Fruit fly (Drosophila melanogaster) whole organism, embryonic: ENCODE results near the gene CG6231.

Source experiments
- CG10147 ChIP-seq: fragments of 200-800 bp; sonication (Bioruptor generic); optimal IDR thresholded peaks from 2 replicates; lab custom pipeline; 2019; ENCODE audit warnings: missing biosample characterization, mild to moderate bottlenecking, missing genetic modification characterization, moderate library complexity
- CG10543 ChIP-seq: fragments of 200-800 bp; sonication (Bioruptor generic); optimal IDR thresholded peaks from 3 replicates; lab custom pipeline; 2017; ENCODE audit warnings: missing biosample characterization, mild to moderate bottlenecking, missing genetic modification characterization, moderate library complexity
- CG11085 ChIP-seq: fragments of 200-800 bp; sonication (Bioruptor generic); IDR thresholded peaks from 2 replicates; pipeline ENCODE4 v1.3.6; 2022; ENCODE audit warnings: missing biosample characterization, missing genetic modification characterization
- CG12769 ChIP-seq: fragments of 200-800 bp; sonication (Bioruptor generic); optimal IDR thresholded peaks from 2 replicates; lab custom pipeline; 2019; ENCODE audit warnings: missing biosample characterization, mild to moderate bottlenecking, missing genetic modification characterization, moderate library complexity
- CG13123 ChIP-seq: fragments of 200-800 bp; sonication (Bioruptor generic); optimal IDR thresholded peaks from 2 replicates; lab custom pipeline; 2016; ENCODE audit warnings: missing biosample characterization, missing genetic modification characterization
- CG13894 ChIP-seq: fragments of 200-800 bp; sonication (Bioruptor generic); optimal IDR thresholded peaks from 3 replicates; lab custom pipeline; 2018; ENCODE audit warnings: missing biosample characterization, mild to moderate bottlenecking, missing genetic modification characterization, moderate library complexity
- CG14710 ChIP-seq: fragments of 200-800 bp; sonication (Bioruptor generic); optimal IDR thresholded peaks from 3 replicates; lab custom pipeline; 2019; ENCODE audit warnings: missing biosample characterization, mild to moderate bottlenecking, missing genetic modification characterization, moderate library complexity
- CG16779 ChIP-seq: fragments of 200-800 bp; sonication (Bioruptor generic); IDR thresholded peaks from 2 replicates; pipeline ENCODE4 v1.3.6; 2022; ENCODE audit warnings: missing biosample characterization, missing genetic modification characterization
- CG16863 ChIP-seq: fragments of 200-800 bp; sonication (Bioruptor generic); optimal IDR thresholded peaks from 3 replicates; lab custom pipeline; 2016; ENCODE audit warnings: missing biosample characterization, missing genetic modification characterization
- CG18476 ChIP-seq: fragments of 200-800 bp; sonication (Bioruptor generic); optimal IDR thresholded peaks from 2 replicates; lab custom pipeline; 2016; ENCODE audit warnings: missing biosample characterization, mild to moderate bottlenecking, missing genetic modification characterization
- CG32532 ChIP-seq: fragments of 200-800 bp; sonication (Bioruptor generic); IDR thresholded peaks from 2 replicates; pipeline ENCODE4 v1.3.6; 2022; ENCODE audit warnings: missing biosample characterization, missing genetic modification characterization
- CG42726 ChIP-seq: fragments of 200-800 bp; sonication (Bioruptor generic); IDR thresholded peaks from 2 replicates; pipeline ENCODE4 v1.3.6; 2022; ENCODE audit warnings: missing biosample characterization, missing genetic modification characterization; ENCODE audit not compliant: partially characterized antibody
- CG6175 ChIP-seq: fragments of 200-800 bp; sonication (Bioruptor generic); IDR thresholded peaks from 3 replicates; pipeline ENCODE4 v1.3.6; 2022; ENCODE audit warnings: missing biosample characterization, missing genetic modification characterization
- CG6254 ChIP-seq: fragments of 200-800 bp; sonication (Bioruptor generic); optimal IDR thresholded peaks from 3 replicates; lab custom pipeline; 2017; ENCODE audit warnings: mild to moderate bottlenecking, missing biosample characterization, missing genetic modification reagents, missing genetic modification characterization
- CG7745 ChIP-seq: fragments of 200-800 bp; sonication (Bioruptor generic); optimal IDR thresholded peaks from 2 replicates; lab custom pipeline; 2018; ENCODE audit warnings: missing biosample characterization, mild to moderate bottlenecking, missing genetic modification characterization, moderate library complexity
- CG8290 ChIP-seq, 3 experiments: fragments of 200-800 bp; sonication (Bioruptor generic); optimal IDR thresholded peaks; 2 replicates each; lab custom pipeline; 2016 to 2019; ENCODE audit warnings: missing biosample characterization in 3 of 3, missing genetic modification characterization in 3 of 3, mild to moderate bottlenecking in 2 of 3, moderate library complexity in 1 of 3
- Dbx ChIP-seq: fragments of 200-800 bp; sonication (Bioruptor generic); IDR thresholded peaks from 3 replicates; pipeline ENCODE4 v1.3.6; 2022; ENCODE audit warnings: missing biosample characterization, missing genetic modification characterization
- Ets97D ChIP-seq: fragments of 200-800 bp; sonication (Bioruptor generic); optimal IDR thresholded peaks from 3 replicates; lab custom pipeline; 2016; ENCODE audit warnings: missing biosample characterization, missing genetic modification characterization
- Hmx ChIP-seq: fragments of 200-800 bp; sonication (Bioruptor generic); optimal IDR thresholded peaks from 2 replicates; lab custom pipeline; 2016; ENCODE audit warnings: missing biosample characterization, missing genetic modification characterization
- Hr78 ChIP-seq, 2 experiments: fragments of 200-800 bp in 1 of 2; fragments of >200 bp in 1 of 2; sonication (Bioruptor generic) in 1 of 2; optimal IDR thresholded peaks; 2 replicates each; lab custom pipeline; 2017 to 2019; ENCODE audit warnings: missing biosample characterization in 2 of 2, missing genetic modification characterization in 2 of 2, mild to moderate bottlenecking in 1 of 2, moderate library complexity in 1 of 2
- MBD-R2 ChIP-seq: fragments of 200-800 bp; sonication (Bioruptor generic); IDR thresholded peaks from 2 replicates; pipeline ENCODE4 v1.3.6; 2022; ENCODE audit warnings: missing biosample characterization, missing genetic modification characterization
- Med ChIP-seq: fragments of 200-800 bp; sonication (Bioruptor generic); peaks from one replicate; lab custom pipeline; 2016; ENCODE audit warnings: missing biosample characterization, missing genetic modification characterization, mild to moderate bottlenecking, inconsistent platforms, moderate library complexity
- NFAT ChIP-seq: fragments of 200-800 bp; sonication (Bioruptor generic); IDR thresholded peaks from 2 replicates; pipeline ENCODE4 v1.3.6; 2022; ENCODE audit warnings: missing biosample characterization, missing genetic modification characterization
- Pdp1 ChIP-seq, 2 experiments: fragments of 200-800 bp; sonication (Bioruptor generic); optimal IDR thresholded peaks; 3 replicates each; lab custom pipeline; 2016; ENCODE audit warnings: missing biosample characterization in 2 of 2, missing genetic modification characterization in 2 of 2, mild to moderate bottlenecking in 1 of 2, moderate library complexity in 1 of 2
- Rfx ChIP-seq: fragments of 200-800 bp; sonication (Bioruptor generic); IDR thresholded peaks from 2 replicates; pipeline ENCODE4 v1.3.6; 2022; ENCODE audit warnings: missing biosample characterization, missing genetic modification characterization
- Trl ChIP-seq, 3 experiments: fragments of >200 bp in 2 of 3; fragments of 200-800 bp in 1 of 3; sonication (Bioruptor generic) in 1 of 3; optimal IDR thresholded peaks; 2 replicates in 1 of 3; 3 replicates in 2 of 3; lab custom pipeline; 2016 to 2017; ENCODE audit warnings: missing biosample characterization in 1 of 3, missing genetic modification characterization in 1 of 3
- abd-A ChIP-seq: fragments of 200-800 bp; sonication (Bioruptor generic); optimal IDR thresholded peaks from 3 replicates; lab custom pipeline; 2019; ENCODE audit warnings: missing biosample characterization, mild to moderate bottlenecking, missing genetic modification characterization, moderate library complexity
- ash1 ChIP-seq: fragments of 200-800 bp; sonication (Bioruptor generic); optimal IDR thresholded peaks from 2 replicates; lab custom pipeline; 2018; ENCODE audit warnings: missing biosample characterization, mild to moderate bottlenecking, missing genetic modification characterization
- chinmo ChIP-seq: fragments of 200-800 bp; sonication (Bioruptor generic); IDR thresholded peaks from 4 replicates; pipeline ENCODE4 v1.3.6; 2022; ENCODE audit warnings: missing biosample characterization, missing genetic modification characterization; ENCODE audit not compliant: partially characterized antibody
- cwo ChIP-seq: fragments of 200-800 bp; sonication (Bioruptor generic); optimal IDR thresholded peaks from 3 replicates; lab custom pipeline; 2017; ENCODE audit warnings: missing biosample characterization, missing genetic modification characterization, mild to moderate bottlenecking, moderate library complexity, missing genetic modification reagents
- emc ChIP-seq: fragments of 200-800 bp; sonication (Bioruptor generic); optimal IDR thresholded peaks from 2 replicates; lab custom pipeline; 2016; ENCODE audit warnings: missing biosample characterization, missing genetic modification characterization
- ftz-f1 ChIP-seq: fragments of 200-800 bp; sonication (Bioruptor generic); optimal IDR thresholded peaks from 2 replicates; lab custom pipeline; 2016; ENCODE audit warnings: missing biosample characterization, missing genetic modification characterization
- gem ChIP-seq: fragments of 200-800 bp; sonication (Bioruptor generic); optimal IDR thresholded peaks from 2 replicates; lab custom pipeline; 2019; ENCODE audit warnings: missing biosample characterization, mild to moderate bottlenecking, missing genetic modification characterization, moderate library complexity
- grn ChIP-seq: fragments of 200-800 bp; sonication (Bioruptor generic); optimal IDR thresholded peaks from 3 replicates; lab custom pipeline; 2017; ENCODE audit warnings: missing biosample characterization, missing genetic modification characterization
- gro ChIP-seq: fragments of 200-800 bp; sonication (Bioruptor generic); optimal IDR thresholded peaks from 2 replicates; lab custom pipeline; 2016; ENCODE audit warnings: missing biosample characterization, missing genetic modification characterization
- lov ChIP-seq, 2 experiments: fragments of 200-800 bp in 1 of 2; fragments of >200 bp in 1 of 2; sonication (Bioruptor generic) in 1 of 2; IDR thresholded peaks in 1 of 2; optimal IDR thresholded peaks in 1 of 2; 2 replicates in 1 of 2; 3 replicates in 1 of 2; pipeline versions ENCODE4 v1.3.6 to Lab custom; 2017 to 2022; ENCODE audit warnings: missing biosample characterization in 1 of 2, missing genetic modification characterization in 1 of 2
- pan ChIP-seq, 4 experiments: fragments of >200 bp in 3 of 4; fragments of 200-800 bp in 1 of 4; sonication (Bioruptor generic) in 1 of 4; optimal IDR thresholded peaks in 3 of 4; IDR thresholded peaks in 1 of 4; 2 replicates each; pipeline versions ENCODE4 v1.3.6 to Lab custom; 2017 to 2022; ENCODE audit warnings: missing biosample characterization in 2 of 4, missing genetic modification characterization in 2 of 4, mixed read lengths in 1 of 4
- rib ChIP-seq: fragments of 200-800 bp; sonication (Bioruptor generic); IDR thresholded peaks from 2 replicates; pipeline ENCODE4 v1.3.6; 2022; ENCODE audit warnings: missing biosample characterization, missing genetic modification characterization
- row ChIP-seq: fragments of 200-800 bp; sonication (Bioruptor generic); IDR thresholded peaks from 3 replicates; pipeline ENCODE4 v1.3.6; 2022; ENCODE audit warnings: missing biosample characterization, missing genetic modification characterization
- salm ChIP-seq: fragments of 200-800 bp; sonication (Bioruptor generic); optimal IDR thresholded peaks from 2 replicates; lab custom pipeline; 2018; ENCODE audit warnings: missing biosample characterization, mild to moderate bottlenecking, missing genetic modification characterization
- sd ChIP-seq: fragments of 200-800 bp; sonication (Bioruptor generic); optimal IDR thresholded peaks from 3 replicates; lab custom pipeline; 2018; ENCODE audit warnings: missing biosample characterization, mild to moderate bottlenecking, missing genetic modification characterization, moderate library complexity
- sim ChIP-seq: fragments of 200-800 bp; sonication (Bioruptor generic); IDR thresholded peaks from 2 replicates; pipeline ENCODE4 v1.3.6; 2022; ENCODE audit warnings: missing biosample characterization, missing genetic modification characterization
- z ChIP-seq: fragments of 200-800 bp; sonication (Bioruptor generic); IDR thresholded peaks from 3 replicates; pipeline ENCODE4 v1.3.6; 2022; ENCODE audit warnings: missing biosample characterization, missing genetic modification characterization

The CG6231 gene

DNA sequence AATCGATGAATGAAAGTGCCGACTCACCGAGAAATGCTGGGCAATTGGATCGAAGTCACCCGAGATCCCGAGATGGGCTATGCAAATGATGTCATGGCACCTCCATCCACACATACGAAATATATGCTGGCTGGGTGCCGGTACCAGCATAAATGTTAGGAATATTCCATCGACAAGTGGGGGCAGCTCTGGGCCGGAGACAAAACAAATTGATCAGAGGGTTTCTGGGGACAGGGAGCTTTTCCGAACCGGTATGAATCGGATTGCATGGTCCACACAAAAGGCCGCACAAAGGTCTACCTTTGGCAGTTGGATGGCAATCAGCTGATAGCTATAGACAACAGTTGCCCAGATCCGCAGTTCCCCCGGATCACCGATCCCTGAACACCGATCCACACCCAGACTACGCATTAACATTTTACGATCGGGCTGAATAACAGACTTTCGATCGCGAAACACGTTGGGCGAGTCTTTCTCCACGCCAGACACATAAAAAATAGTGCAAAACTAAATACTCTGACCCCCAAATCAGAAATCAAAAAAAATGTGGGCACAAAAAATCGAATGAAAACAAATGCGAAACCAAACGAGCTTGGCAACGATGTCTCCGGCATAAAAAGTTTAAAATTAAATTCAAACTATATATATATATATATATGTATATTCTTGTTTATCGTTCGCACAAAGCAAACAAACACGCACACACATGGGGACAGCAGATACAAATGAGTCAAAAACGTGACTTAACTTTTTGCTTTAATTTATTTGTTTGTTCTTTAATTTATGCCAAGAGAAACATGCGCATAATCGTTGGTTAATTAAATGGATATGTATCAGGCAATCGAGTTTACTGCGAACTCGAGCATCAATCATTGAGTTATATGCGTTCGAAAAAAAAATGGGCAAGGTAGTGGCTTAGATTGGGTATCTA lies 7.0 kb downstream of the CG6231 start (continued):
- TF ChIP-seq cwo (peak; percentile 89), CG6254 (GFP tag; lab: Kevin White, UChicago) (no peak), CG12769 (peak; percentile 85), NFAT (GFP tag; lab: Robert Waterston, UW) (peak; percentile 28; the same call in 1 of the 2 replicates), CG8290 (GFP tag; optimal IDR thresholded peaks at IDR 0.05; lab: Kevin White, UChicago) (no peak), CG8290 (tag; optimal IDR thresholded peaks at IDR 0.05; lab: Kevin White, UChicago) (peak in 1 of 2 experiments; percentile 15), Rfx (GFP tag; lab: Robert Waterston, UW) (peak; percentile 26; the same call in 1 of the 2 replicates), CG13894 (tag; lab: Kevin White, UChicago) (peak; percentile 98), CG11085 (GFP tag; lab: Robert Waterston, UW) (no peak), CG6175 (GFP tag; lab: Robert Waterston, UW) (0 out of 3 replicates have a peak, but pooled peaks have one; percentile 56), z (GFP tag; lab: Robert Waterston, UW) (no peak), Ets97D (GFP tag; lab: Kevin White, UChicago) (no peak), salm (tag; lab: Kevin White, UChicago) (no peak), emc (GFP tag; lab: Kevin White, UChicago) (no peak), CG18476 (GFP tag; lab: Kevin White, UChicago) (no peak), Dbx (GFP tag; lab: Robert Waterston, UW) (0 out of 3 replicates have a peak, but pooled peaks have one; percentile 20), lov (optimal IDR thresholded peaks at IDR 0.05; lab: Kevin White, UChicago) (no peak), lov (GFP tag; IDR thresholded peaks at IDR 0.05; lab: Robert Waterston, UW) (peak; percentile 30; the same call in 1 of the 3 replicates), CG16863 (GFP tag; lab: Kevin White, UChicago) (no peak), Pdp1 (GFP tag; optimal IDR thresholded peaks at IDR 0.05; lab: Kevin White, UChicago) (peak in 1 of 2 experiments; percentile 51), CG42726 (GFP tag; lab: Robert Waterston, UW) (no peak), ash1 (GFP tag; lab: Kevin White, UChicago) (no peak), CG10543 (GFP tag; lab: Kevin White, UChicago) (peak; percentile 14), chinmo (GFP tag; lab: Robert Waterston, UW) (peak; percentile 62; the same call in 1 of the 4 replicates), MBD-R2 (GFP tag; lab: Robert Waterston, UW) (no peak), CG7745 (tag; lab: Kevin White, UChicago) (no peak), Hmx (GFP tag; lab: Kevin White, UChicago) (no peak), sd (tag; lab: Kevin White, UChicago) (peak; percentile 12), Hr78 (GFP tag; optimal IDR thresholded peaks at IDR 0.05; lab: Kevin White, UChicago) (peak in 1 of 2 experiments; percentile 21), abd-A (tag; lab: Kevin White, UChicago) (peak; percentile 20), CG16779 (GFP tag; lab: Robert Waterston, UW) (no peak), sim (GFP tag; lab: Robert Waterston, UW) (no peak), CG13123 (GFP tag; lab: Kevin White, UChicago) (no peak)

dm6 chr3R:19624482-19624881 lies 8.0 kb downstream of the CG6231 start:
- peak; percentile 48; the same call in 1 of the 2 replicates for TF ChIP-seq CG32532
- no peak for TF ChIP-seq pan (optimal IDR thresholded peaks at IDR 0.05; lab: Kevin White, UChicago)
- TF ChIP-seq pan (GFP tag; optimal IDR thresholded peaks at IDR 0.05 in 1 of 2, IDR thresholded peaks at IDR 0.05 in 1 of 2), result peak in 1 of 2 experiments; percentile 30
- TF ChIP-seq Trl (optimal IDR thresholded peaks at IDR 0.05; lab: Kevin White, UChicago), result peak in 1 of 2 experiments; percentile 59
- TF ChIP-seq Trl (GFP tag; optimal IDR thresholded peaks at IDR 0.05; lab: Kevin White, UChicago), result no peak
- 0 out of 2 replicates have a peak, but pooled peaks have one; percentile 21 for TF ChIP-seq NFAT (GFP tag; lab: Robert Waterston, UW)
- no peak for TF ChIP-seq CG14710 (tag; lab: Kevin White, UChicago)
- TF ChIP-seq CG13894 (tag; lab: Kevin White, UChicago), result peak; percentile 59
- peak; percentile 70 for TF ChIP-seq Med (GFP tag; lab: Kevin White, UChicago)
- peak; percentile 70 for TF ChIP-seq sd (tag; lab: Kevin White, UChicago)
- TF ChIP-seq gro, result peak; percentile 7
- peak; percentile 34 for TF ChIP-seq ftz-f1 (GFP tag; lab: Kevin White, UChicago)
- TF ChIP-seq CG12769, result peak; percentile 42
- 0 out of 2 replicates have a peak, but pooled peaks have one; percentile 21 for TF ChIP-seq rib (GFP tag; lab: Robert Waterston, UW)
- peak; percentile 68 for TF ChIP-seq gem (tag; lab: Kevin White, UChicago)
- TF ChIP-seq CG10147 (GFP tag; lab: Kevin White, UChicago), result peak; percentile 22
- TF ChIP-seq grn (GFP tag; lab: Kevin White, UChicago), result peak; percentile 67
- TF ChIP-seq row, result no peak
- TF ChIP-seq Rfx (GFP tag; lab: Robert Waterston, UW), result peak; percentile 51
